Worm (Caenorhabditis elegans) whole organism, L2 larva: ENCODE data around the gene ctsa-3.2.

Source experiments
- C34F6.9 ChIP-seq: fragments of 150-350 bp; optimal IDR thresholded peaks from 2 replicates; lab custom pipeline; 2014; ENCODE audit warnings: missing biosample characterization, missing genetic modification characterization
- F13H6.1 ChIP-seq: sonication (generic microtip); optimal IDR thresholded peaks from 2 replicates; lab custom pipeline; 2016; ENCODE audit warnings: missing genetic modification characterization, missing compliant biosample characterization
- R02D3.7 ChIP-seq: fragments of 150-350 bp; optimal IDR thresholded peaks from 2 replicates; lab custom pipeline; 2014; ENCODE audit warnings: missing biosample characterization, missing genetic modification characterization
- Y55F3AM.14 ChIP-seq: fragments of 200-800 bp; sonication (Bioruptor generic); optimal IDR thresholded peaks from 2 replicates; lab custom pipeline; 2018; ENCODE audit warnings: mild to moderate bottlenecking, missing genetic modification characterization, missing compliant biosample characterization
- ZK546.5 ChIP-seq: sonication (generic microtip); optimal IDR thresholded peaks from 2 replicates; lab custom pipeline; 2017; ENCODE audit warnings: missing biosample characterization, missing genetic modification characterization
- alr-1 ChIP-seq: fragments of 150-350 bp; optimal IDR thresholded peaks from 2 replicates; lab custom pipeline; 2014; ENCODE audit warnings: missing biosample characterization, missing genetic modification characterization
- aly-2 ChIP-seq: fragments of 150-350 bp; optimal IDR thresholded peaks from 2 replicates; lab custom pipeline; 2014; ENCODE audit warnings: missing biosample characterization, missing genetic modification characterization
- ama-1 ChIP-seq: fragments of 150-350 bp; optimal IDR thresholded peaks from 2 replicates; lab custom pipeline; 2018; ENCODE audit warnings: inconsistent platforms
- blmp-1 ChIP-seq: sonication (generic microtip); optimal IDR thresholded peaks from 2 replicates; lab custom pipeline; 2017; ENCODE audit warnings: missing genetic modification characterization, mild to moderate bottlenecking, missing compliant biosample characterization, antibody characterized with exemption, moderate library complexity; ENCODE audit not compliant: insufficient read depth
- ceh-82 ChIP-seq: fragments of 150-350 bp; optimal IDR thresholded peaks from 2 replicates; lab custom pipeline; 2014; ENCODE audit warnings: missing biosample characterization, missing genetic modification characterization
- dmd-4 ChIP-seq: sonication (generic microtip); optimal IDR thresholded peaks from 2 replicates; lab custom pipeline; 2017; ENCODE audit warnings: missing biosample characterization, missing genetic modification characterization
- elt-1 ChIP-seq: fragments of 150-350 bp; optimal IDR thresholded peaks from 2 replicates; lab custom pipeline; 2014; ENCODE audit warnings: missing biosample characterization, missing genetic modification characterization
- elt-3 ChIP-seq: sonication (generic microtip); optimal IDR thresholded peaks from 2 replicates; lab custom pipeline; 2017; ENCODE audit warnings: missing biosample characterization, missing genetic modification characterization
- fos-1 ChIP-seq: fragments of 150-350 bp; optimal IDR thresholded peaks from 2 replicates; lab custom pipeline; 2014; ENCODE audit warnings: missing biosample characterization, missing genetic modification characterization
- lin-11 ChIP-seq: fragments of 150-350 bp; sonication (generic microtip); optimal IDR thresholded peaks from 2 replicates; lab custom pipeline; 2014; ENCODE audit warnings: missing biosample characterization, missing genetic modification characterization, inconsistent platforms, mixed read lengths
- lin-39 ChIP-seq: fragments of 150-350 bp; optimal IDR thresholded peaks from 2 replicates; lab custom pipeline; 2014; ENCODE audit warnings: missing biosample characterization, missing genetic modification reagents, missing genetic modification characterization
- lsy-2 ChIP-seq, 2 experiments: fragments of 150-350 bp in 1 of 2; sonication (generic microtip) in 1 of 2; optimal IDR thresholded peaks; 2 replicates each; lab custom pipeline; 2014 to 2017; ENCODE audit warnings: missing biosample characterization in 2 of 2, missing genetic modification characterization in 2 of 2
- mab-5 ChIP-seq: fragments of 150-350 bp; optimal IDR thresholded peaks from 2 replicates; lab custom pipeline; 2014; ENCODE audit warnings: missing biosample characterization, missing genetic modification characterization
- mbf-1 ChIP-seq: sonication (generic microtip); optimal IDR thresholded peaks from 2 replicates; lab custom pipeline; 2017; ENCODE audit warnings: missing biosample characterization, missing genetic modification characterization
- nhr-10 ChIP-seq: sonication (generic microtip); optimal IDR thresholded peaks from 2 replicates; lab custom pipeline; 2017; ENCODE audit warnings: missing biosample characterization, missing genetic modification characterization
- nhr-11 ChIP-seq: fragments of 150-350 bp; optimal IDR thresholded peaks from 2 replicates; lab custom pipeline; 2014; ENCODE audit warnings: missing biosample characterization, missing genetic modification characterization
- nhr-12 ChIP-seq: fragments of 150-350 bp; optimal IDR thresholded peaks from 2 replicates; lab custom pipeline; 2014; ENCODE audit warnings: missing biosample characterization, missing genetic modification characterization
- nhr-129 ChIP-seq: fragments of 150-350 bp; optimal IDR thresholded peaks from 2 replicates; lab custom pipeline; 2014; ENCODE audit warnings: missing biosample characterization, missing genetic modification characterization
- nhr-21 ChIP-seq: fragments of 150-350 bp; optimal IDR thresholded peaks from 2 replicates; lab custom pipeline; 2014; ENCODE audit warnings: missing biosample characterization, missing genetic modification characterization
- nhr-23 ChIP-seq: fragments of 150-350 bp; optimal IDR thresholded peaks from 2 replicates; lab custom pipeline; 2014; ENCODE audit warnings: missing biosample characterization, missing genetic modification reagents, missing genetic modification characterization
- nhr-237 ChIP-seq: fragments of 150-350 bp; optimal IDR thresholded peaks from 2 replicates; lab custom pipeline; 2014; ENCODE audit warnings: missing biosample characterization, missing genetic modification characterization
- nhr-6 ChIP-seq: fragments of 150-350 bp; optimal IDR thresholded peaks from 2 replicates; lab custom pipeline; 2014; ENCODE audit warnings: missing biosample characterization, missing genetic modification characterization
- nhr-77 ChIP-seq: fragments of 150-350 bp; optimal IDR thresholded peaks from 2 replicates; lab custom pipeline; 2014; ENCODE audit warnings: missing biosample characterization, missing genetic modification characterization
- peb-1 ChIP-seq: fragments of 150-350 bp; optimal IDR thresholded peaks from 2 replicates; lab custom pipeline; 2014; ENCODE audit warnings: missing biosample characterization, missing genetic modification characterization
- skn-1 ChIP-seq: sonication (generic microtip); optimal IDR thresholded peaks from 2 replicates; lab custom pipeline; 2017; ENCODE audit warnings: missing biosample characterization, missing genetic modification characterization
- snpc-4 ChIP-seq: fragments of 150-350 bp; optimal IDR thresholded peaks from 2 replicates; lab custom pipeline; 2014; ENCODE audit warnings: missing biosample characterization, missing genetic modification characterization
- unc-39 ChIP-seq: fragments of 150-350 bp; optimal IDR thresholded peaks from 2 replicates; lab custom pipeline; 2014; ENCODE audit warnings: missing biosample characterization, missing genetic modification characterization
- unc-55 ChIP-seq: fragments of 150-350 bp; sonication (generic microtip); optimal IDR thresholded peaks from 3 replicates; lab custom pipeline; 2014; ENCODE audit warnings: missing biosample characterization, missing genetic modification reagents, missing genetic modification characterization
- unc-62 ChIP-seq: fragments of 150-350 bp; optimal IDR thresholded peaks from 2 replicates; lab custom pipeline; 2014; ENCODE audit warnings: missing biosample characterization, missing genetic modification reagents, missing genetic modification characterization
- zag-1 ChIP-seq: fragments of 150-350 bp; optimal IDR thresholded peaks from 2 replicates; lab custom pipeline; 2014; ENCODE audit warnings: missing biosample characterization, missing genetic modification characterization
- ztf-1 ChIP-seq: fragments of 200-800 bp; sonication (Bioruptor generic); conservative IDR thresholded peaks from 2 replicates; pipeline ENCODE4 v1.3.6; 2022; ENCODE audit warnings: missing genetic modification characterization, missing compliant biosample characterization
- ztf-11 ChIP-seq: sonication (generic microtip); optimal IDR thresholded peaks from 2 replicates; lab custom pipeline; 2017; ENCODE audit warnings: missing biosample characterization, missing genetic modification characterization

ctsa-3.2 gene

DNA sequence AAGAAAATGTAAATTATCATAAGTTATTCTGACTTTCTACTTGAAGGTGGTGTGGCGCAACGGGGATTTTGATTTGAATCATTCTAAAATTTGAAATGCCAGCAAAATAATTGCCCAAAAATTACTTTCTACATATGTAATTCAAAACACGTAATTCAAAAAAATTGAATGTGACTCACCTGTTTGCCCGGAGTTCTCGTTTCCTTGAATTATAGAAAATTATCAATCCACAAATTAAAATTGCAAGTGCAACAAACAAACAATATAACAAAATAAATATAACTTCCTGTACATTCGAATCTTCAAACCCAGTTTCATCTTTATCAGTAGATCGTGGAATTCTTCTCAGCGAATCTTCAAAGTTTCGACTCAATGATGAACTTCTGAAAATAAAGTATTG is 6.8 kb upstream of the ctsa-3.2 start:
- no peak for TF ChIP-seq elt-3
- no peak for TF ChIP-seq ztf-11 (tag; lab: Kevin White, UChicago)

DNA sequence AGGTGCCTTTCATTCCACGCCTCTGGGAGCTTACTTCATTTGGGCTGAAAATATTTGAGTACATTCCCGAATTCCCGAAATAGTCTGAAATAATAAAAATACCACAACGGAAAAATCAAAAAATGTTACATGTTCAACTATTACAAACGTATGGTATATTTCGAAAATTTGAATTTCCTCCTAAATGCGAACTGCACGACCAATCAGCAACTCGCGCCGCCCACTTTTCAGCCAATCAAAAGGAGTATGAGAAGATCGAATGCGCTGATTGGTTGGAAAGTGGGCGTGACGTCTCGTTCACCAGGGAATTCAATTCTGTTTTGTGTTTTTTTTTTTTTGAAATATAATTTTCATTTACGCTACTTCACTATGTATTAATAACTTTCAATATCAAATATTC is 6.3 kb upstream of the ctsa-3.2 start, which contains the start of gene old-1:
old-1 (minus strand) TSS at position 50 of the 400 bp plus-strand sequence.
- TF ChIP-seq nhr-10 (tag; lab: Kevin White, UChicago) (no peak), ztf-1 (GFP tag; lab: Robert Waterston, UW) (no peak), elt-1 (tag; lab: Kevin White, UChicago) (no peak), F13H6.1 (tag; lab: Kevin White, UChicago) (no peak), nhr-21 (tag; lab: Kevin White, UChicago) (no peak), peb-1 (tag; lab: Kevin White, UChicago) (no peak), ama-1 (lab: Kevin White, UChicago) (no peak), nhr-12 (tag; lab: Kevin White, UChicago) (no peak)

DNA sequence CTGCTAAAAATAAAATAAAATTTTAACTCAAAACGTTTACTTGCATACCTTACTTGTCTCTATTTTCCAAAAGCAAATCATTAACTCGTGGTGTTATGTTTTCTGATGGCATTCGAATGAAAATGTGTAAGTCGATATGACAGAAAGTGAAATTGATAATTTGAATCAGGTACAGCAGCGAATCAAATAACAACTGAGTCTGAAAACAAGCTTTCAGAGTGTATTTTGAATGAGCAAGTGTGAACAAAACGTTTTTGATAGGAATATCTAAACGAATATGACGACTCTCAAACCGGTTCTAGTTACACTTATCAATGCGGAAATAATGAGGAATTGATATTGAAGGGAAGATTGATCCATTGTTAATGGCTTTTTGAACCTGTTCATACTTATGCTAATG is 3.9 kb upstream of the ctsa-3.2 start, which contains the start of gene chil-7:
chil-7 (minus strand) TSS at position 112 of the 400 bp plus-strand sequence.
- TF ChIP-seq zag-1 (tag; lab: Kevin White, UChicago) = no peak
- TF ChIP-seq ztf-11 (tag; lab: Kevin White, UChicago) = no peak
- TF ChIP-seq nhr-11 (tag; lab: Kevin White, UChicago) = no peak
- TF ChIP-seq nhr-77 (tag; lab: Kevin White, UChicago) = no peak
- no peak for TF ChIP-seq ztf-1 (GFP tag; lab: Robert Waterston, UW)
- no peak for TF ChIP-seq lin-11 (tag; lab: Kevin White, UChicago)
- TF ChIP-seq lin-39 (tag; lab: Kevin White, UChicago) = no peak
- no peak for TF ChIP-seq alr-1
- no peak for TF ChIP-seq snpc-4
- TF ChIP-seq ZK546.5 (tag; lab: Kevin White, UChicago) = no peak
- TF ChIP-seq nhr-237 (tag; lab: Kevin White, UChicago) = no peak
- TF ChIP-seq skn-1 (tag; lab: Kevin White, UChicago) = no peak
- no peak for TF ChIP-seq fos-1 (tag; lab: Kevin White, UChicago)
- no peak for TF ChIP-seq Y55F3AM.14 (GFP tag; lab: Kevin White, UChicago)
- TF ChIP-seq nhr-12 (tag; lab: Kevin White, UChicago) = no peak
- TF ChIP-seq nhr-23 = no peak
- no peak for TF ChIP-seq mab-5 (tag; lab: Kevin White, UChicago)
- no peak for TF ChIP-seq unc-62 (GFP tag; lab: Kevin White, UChicago)
- no peak for TF ChIP-seq unc-39 (tag; lab: Kevin White, UChicago)

DNA sequence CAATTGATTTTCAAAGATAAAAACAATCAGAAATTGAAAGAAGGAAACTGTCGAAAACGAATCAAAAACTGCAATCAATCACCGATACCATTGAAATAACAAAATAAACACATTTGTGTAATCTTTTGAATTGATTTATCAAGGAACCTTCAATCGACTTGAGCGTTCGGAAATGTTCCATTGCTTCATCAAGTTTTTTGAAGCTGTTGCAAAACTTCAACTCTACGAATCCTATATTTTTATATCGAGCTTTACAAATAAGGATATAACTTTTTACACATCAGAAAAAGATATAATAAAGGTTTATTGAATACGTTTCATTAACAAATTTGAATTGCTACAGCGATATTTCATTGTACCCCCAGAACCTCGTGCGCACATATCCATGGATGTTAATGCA is 2.0 kb upstream of the ctsa-3.2 start, which contains the start of gene chil-8:
chil-8 (minus strand) TSS at position 101 of the 400 bp plus-strand sequence.
- TF ChIP-seq F13H6.1 (tag; lab: Kevin White, UChicago) (no peak), ceh-82 (no peak), nhr-77 (tag; lab: Kevin White, UChicago) (no peak), nhr-6 (tag; lab: Kevin White, UChicago) (no peak), nhr-21 (tag; lab: Kevin White, UChicago) (no peak), ama-1 (lab: Kevin White, UChicago) (no peak)

DNA sequence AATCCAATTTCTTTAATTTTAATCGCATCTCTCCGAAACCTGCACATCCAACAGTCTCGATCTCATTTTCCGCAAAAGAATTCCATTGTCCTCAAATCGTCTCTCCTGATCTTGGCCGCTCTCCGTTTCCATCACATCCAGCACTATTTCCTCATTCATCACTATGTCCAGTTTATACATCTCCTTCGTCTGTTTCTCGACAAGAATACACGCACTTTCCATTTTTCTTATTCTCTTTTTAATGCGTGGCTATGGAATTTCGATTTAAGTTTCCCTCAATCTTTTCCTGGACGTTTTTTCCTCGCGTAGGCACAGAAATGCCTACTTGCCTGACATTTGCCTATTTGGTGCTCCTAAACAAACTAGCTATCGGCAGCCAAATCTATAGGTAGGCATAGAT is 4.8 kb downstream of the ctsa-3.2 start:
- no peak for TF ChIP-seq nhr-237 (tag; lab: Kevin White, UChicago)
- TF ChIP-seq nhr-129 (tag; lab: Kevin White, UChicago) = no peak
- no peak for TF ChIP-seq ztf-1 (GFP tag; lab: Robert Waterston, UW)
- TF ChIP-seq lsy-2 (tag; optimal IDR thresholded peaks at IDR 0.05; lab: Kevin White, UChicago) = no peak
- no peak for TF ChIP-seq blmp-1 (tag; lab: Kevin White, UChicago)
- no peak for TF ChIP-seq fos-1 (tag; lab: Kevin White, UChicago)
- TF ChIP-seq elt-3 = no peak
- TF ChIP-seq dmd-4 (tag; lab: Kevin White, UChicago) = no peak
- no peak for TF ChIP-seq C34F6.9 (tag; lab: Kevin White, UChicago)
- TF ChIP-seq nhr-12 (tag; lab: Kevin White, UChicago) = no peak
- TF ChIP-seq ceh-82 = no peak
- TF ChIP-seq nhr-6 (tag; lab: Kevin White, UChicago) = no peak
- no peak for TF ChIP-seq unc-55 (GFP tag; lab: Kevin White, UChicago)
- no peak for TF ChIP-seq R02D3.7 (tag; lab: Kevin White, UChicago)
- TF ChIP-seq mab-5 (tag; lab: Kevin White, UChicago) = no peak
- TF ChIP-seq mbf-1 (tag; lab: Kevin White, UChicago) = no peak
- TF ChIP-seq aly-2 (tag; lab: Kevin White, UChicago) = no peak
- no peak for TF ChIP-seq snpc-4
